Worm (Caenorhabditis elegans): ENCODE data around the gene hrde-1.
A peak's percentile ranks its signal among the peaks of the same experiment; 100 is the strongest.

hrde-1 gene

ce11 chrIII:4160937-4161336 lies 15.0 kb downstream of the hrde-1 start, which contains the start of gene C01G12.16:
TSS of gene C01G12.16 (plus strand) at chrIII:4161237.
- TF ChIP-seq nhr-47 (tag; optimal IDR thresholded peaks at IDR 0.05) (no peak), sup-37 (GFP tag; optimal IDR thresholded peaks at IDR 0.05) (no peak), lin-35 (GFP tag; optimal IDR thresholded peaks at IDR 0.05) (no peak), unc-86 (tag; optimal IDR thresholded peaks at IDR 0.05) (no peak), mep-1 (tag; optimal IDR thresholded peaks at IDR 0.05) (no peak), fkh-4 (tag; optimal IDR thresholded peaks at IDR 0.05; ENCODE audit: borderline replicate concordance) (no peak)

DNA sequence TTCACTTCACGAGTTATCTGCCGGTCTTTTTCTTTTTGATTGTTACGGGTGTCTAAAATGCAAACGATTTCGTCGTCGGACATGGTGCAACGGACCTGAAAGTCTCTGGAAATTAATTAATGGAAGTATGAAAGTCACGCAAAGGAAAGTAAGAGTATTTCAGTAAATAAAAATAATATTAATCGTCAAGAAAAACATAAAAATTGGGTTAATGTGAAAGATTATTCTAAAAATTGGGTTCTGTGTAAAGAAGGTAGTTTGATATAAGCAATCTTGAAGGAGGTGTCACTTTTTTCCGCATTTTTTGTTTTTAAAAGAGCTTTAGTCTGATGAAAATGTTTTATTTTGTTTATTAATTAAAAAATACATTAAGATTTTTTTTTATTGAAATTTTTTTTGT lies 18.7 kb downstream of the hrde-1 start, which contains the start of gene C16C10.9:
C16C10.9 (minus strand) TSS at position 101 of the 400 bp plus-strand sequence.
- no peak for TF ChIP-seq aha-1 (tag; optimal IDR thresholded peaks at IDR 0.05)
- no peak for TF ChIP-seq swsn-7 (tag; optimal IDR thresholded peaks at IDR 0.05)
- no peak for TF ChIP-seq fos-1 (tag; optimal IDR thresholded peaks at IDR 0.05)
- no peak for TF ChIP-seq lir-3 (tag; optimal IDR thresholded peaks at IDR 0.05; ENCODE audit: poor library complexity)
- no peak for TF ChIP-seq nhr-47 (tag; optimal IDR thresholded peaks at IDR 0.05)
- TF ChIP-seq nhr-76 (tag; optimal IDR thresholded peaks at IDR 0.05), result no peak
- no peak for TF ChIP-seq efl-3 (GFP tag; optimal IDR thresholded peaks at IDR 0.05)
- TF ChIP-seq jun-1 (tag; optimal IDR thresholded peaks at IDR 0.05), result no peak
- no peak for TF ChIP-seq unc-62 (GFP tag; optimal IDR thresholded peaks at IDR 0.05)

ce11 chrIII:4153299-4153698 lies 22.7 kb downstream of the hrde-1 start, which contains the start of gene glod-4:
TSS of gene glod-4 (plus strand) at chrIII:4153599.
- no peak for TF ChIP-seq ztf-11 (tag; optimal IDR thresholded peaks at IDR 0.05)
- no peak for TF ChIP-seq fkh-10 (GFP tag; optimal IDR thresholded peaks at IDR 0.05)
- no peak for TF ChIP-seq nhr-85 (tag)

DNA sequence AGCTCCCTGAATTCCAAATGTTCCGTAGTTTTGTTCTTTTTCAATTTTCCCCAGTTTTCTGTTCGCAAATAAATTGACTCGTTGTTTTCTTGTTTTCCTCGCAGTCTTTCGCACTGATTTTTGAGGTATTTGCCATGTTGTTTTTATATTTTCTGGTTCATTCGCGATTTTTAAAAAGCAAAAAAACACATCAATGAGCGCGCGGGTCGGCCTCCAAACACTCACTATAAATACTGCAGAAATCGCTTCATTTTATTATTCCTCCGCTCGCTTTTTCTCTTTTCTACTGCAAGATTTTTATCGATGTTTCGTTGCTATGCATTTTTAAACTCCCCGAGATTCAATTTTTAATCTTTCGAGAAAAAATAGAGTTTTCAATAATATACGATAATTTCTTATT lies 23.1 kb downstream of the hrde-1 start:
- no peak for TF ChIP-seq mef-2 (tag; optimal IDR thresholded peaks at IDR 0.05)
- TF ChIP-seq efl-1 (optimal IDR thresholded peaks at IDR 0.05), result no peak
- TF ChIP-seq efl-1 (GFP tag; optimal IDR thresholded peaks at IDR 0.05 in 1 of 2), result peak in 1 of 2 experiments; percentile 62
- TF ChIP-seq pqm-1 (tag; optimal IDR thresholded peaks at IDR 0.05), result no peak
- no peak for TF ChIP-seq nhr-90 (tag; optimal IDR thresholded peaks at IDR 0.05; ENCODE audit: poor library complexity)
- TF ChIP-seq F16B12.6 (tag; optimal IDR thresholded peaks at IDR 0.05), result no peak
- TF ChIP-seq ama-1 (optimal IDR thresholded peaks at IDR 0.05), result peak; percentile 4
- TF ChIP-seq unc-98 (GFP tag; IDR thresholded peaks at IDR 0.05), result no peak
- no peak for TF ChIP-seq fkh-10 (GFP tag; optimal IDR thresholded peaks at IDR 0.05)

ce11 chrIII:4152309-4152708 lies 23.6 kb downstream of the hrde-1 start:
- TF ChIP-seq ceh-8 (GFP tag; optimal IDR thresholded peaks at IDR 0.05), result no peak
- TF ChIP-seq elt-3 (tag; optimal IDR thresholded peaks at IDR 0.05), result no peak
- TF ChIP-seq ceh-63 (GFP tag; optimal IDR thresholded peaks at IDR 0.05), result no peak
- TF ChIP-seq grh-1 (GFP tag; IDR thresholded peaks at IDR 0.05), result no peak
- TF ChIP-seq skn-1 (tag; optimal IDR thresholded peaks at IDR 0.05), result no peak
- no peak for TF ChIP-seq sptf-1 (tag; optimal IDR thresholded peaks at IDR 0.05)
- no peak for TF ChIP-seq ceh-82 (tag; optimal IDR thresholded peaks at IDR 0.05)
- TF ChIP-seq mef-2 (tag; optimal IDR thresholded peaks at IDR 0.05), result no peak
- TF ChIP-seq nhr-76 (tag; optimal IDR thresholded peaks at IDR 0.05), result no peak
- TF ChIP-seq snu-23 (GFP tag; optimal IDR thresholded peaks at IDR 0.05), result no peak
- TF ChIP-seq aha-1 (tag; optimal IDR thresholded peaks at IDR 0.05), result no peak
- no peak for TF ChIP-seq egl-13 (tag; optimal IDR thresholded peaks at IDR 0.05)
- TF ChIP-seq lin-15B (tag; optimal IDR thresholded peaks at IDR 0.05), result no peak
- TF ChIP-seq dpl-1 (GFP tag; optimal IDR thresholded peaks at IDR 0.05), result no peak
- no peak for TF ChIP-seq ztf-11 (tag; optimal IDR thresholded peaks at IDR 0.05)
- no peak for TF ChIP-seq elt-2 (tag; optimal IDR thresholded peaks at IDR 0.05)
- no peak for TF ChIP-seq pax-3 (tag; optimal IDR thresholded peaks at IDR 0.05)
- no peak for TF ChIP-seq C04F5.9 (tag; optimal IDR thresholded peaks at IDR 0.05)
- TF ChIP-seq pqm-1 (tag; optimal IDR thresholded peaks at IDR 0.05), result no peak
- TF ChIP-seq F16B12.6 (tag; optimal IDR thresholded peaks at IDR 0.05), result no peak

Data from whole organism, L1 larva.